Fruit fly (Drosophila melanogaster): ENCODE measurements around the gene CG34129.

CG34129 gene

DNA sequence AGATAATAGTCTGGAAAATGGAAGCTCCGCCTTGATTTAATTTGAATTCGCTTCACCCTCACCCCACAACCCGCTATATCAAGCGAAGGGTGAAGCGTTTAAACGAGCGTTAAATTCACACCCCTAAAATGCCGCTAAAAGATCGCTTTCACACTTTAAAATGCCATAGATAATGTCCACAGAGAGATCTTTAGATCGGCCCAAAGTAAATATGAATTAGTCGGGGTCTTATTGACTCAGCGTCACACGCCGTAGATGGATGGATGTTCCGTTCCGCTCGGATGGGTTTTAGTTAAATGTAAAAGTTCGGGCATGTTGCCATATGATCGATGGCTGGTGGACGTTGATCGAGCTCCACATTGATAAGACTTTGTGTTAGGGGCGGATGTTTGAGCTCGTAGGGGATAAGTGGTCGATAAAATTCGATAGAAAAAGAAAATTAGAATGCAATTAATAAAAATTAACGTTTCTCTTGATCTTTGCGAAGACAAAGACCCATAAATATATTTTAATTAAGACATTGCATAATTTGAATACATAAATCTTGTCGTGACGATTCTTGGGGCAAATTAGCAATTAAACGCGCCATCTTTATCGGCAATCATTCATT is 37.1 kb upstream of the CG34129 start (continued):
- 0 out of 2 replicates have a peak, but pooled peaks have one; percentile 34 for TF ChIP-seq crol (GFP tag; IDR thresholded peaks at IDR 0.05)
- TF ChIP-seq grn (GFP tag; optimal IDR thresholded peaks at IDR 0.05): peak; percentile 95
- peak; percentile 24 for TF ChIP-seq CG30020 (tag; optimal IDR thresholded peaks at IDR 0.05)
- TF ChIP-seq CG31224 (GFP tag; IDR thresholded peaks at IDR 0.05): peak; percentile 55
- peak; percentile 50; the same call in 2 of the 3 replicates for TF ChIP-seq CG17361 (GFP tag; IDR thresholded peaks at IDR 0.05)
- TF ChIP-seq ERR (GFP tag; optimal IDR thresholded peaks at IDR 0.05): peak; percentile 78
- TF ChIP-seq abd-A (tag; optimal IDR thresholded peaks at IDR 0.05): no peak
- peak; percentile 55; the same call in 1 of the 2 replicates for TF ChIP-seq CG14441 (GFP tag; IDR thresholded peaks at IDR 0.05)
- peak; percentile 95 for TF ChIP-seq Ets65A (GFP tag)
- peak; percentile 45 for TF ChIP-seq CG18011 (GFP tag; optimal IDR thresholded peaks at IDR 0.05)
- peak; percentile 85 for TF ChIP-seq CG11456 (GFP tag; IDR thresholded peaks at IDR 0.05)
- peak; percentile 94 for TF ChIP-seq CG15601 (tag; optimal IDR thresholded peaks at IDR 0.05)
- peak; percentile 74 for TF ChIP-seq CG15696 (tag; optimal IDR thresholded peaks at IDR 0.05)
- no peak for TF ChIP-seq prd (optimal IDR thresholded peaks at IDR 0.05)
- TF ChIP-seq prd (GFP tag; IDR thresholded peaks at IDR 0.05): peak; percentile 53; the same call in 2 of the 3 replicates
- TF ChIP-seq Nf-YC (tag; optimal IDR thresholded peaks at IDR 0.05): peak; percentile 21
- TF ChIP-seq fd64A (GFP tag; optimal IDR thresholded peaks at IDR 0.05): peak; percentile 95
- peak; percentile 78 for TF ChIP-seq CG2120 (GFP tag; optimal IDR thresholded peaks at IDR 0.05)
- TF ChIP-seq Lpt (GFP tag; optimal IDR thresholded peaks at IDR 0.05): no peak
- TF ChIP-seq B-H1 (GFP tag; IDR thresholded peaks at IDR 0.05): peak; percentile 74

dm6 chr3R:26226506-26227277 is 35.7 kb upstream of the CG34129 start:
- peak; percentile 40; the same call in 1 of the 2 replicates for TF ChIP-seq vvl (GFP tag; IDR thresholded peaks at IDR 0.05)
- TF ChIP-seq pzg (GFP tag; optimal IDR thresholded peaks at IDR 0.05): no peak
- peak; percentile 51 for TF ChIP-seq sens (GFP tag)
- peak; percentile 67 for TF ChIP-seq cwo (GFP tag; optimal IDR thresholded peaks at IDR 0.05)
- TF ChIP-seq nom (GFP tag; optimal IDR thresholded peaks at IDR 0.05): peak; percentile 40
- peak; percentile 5 for TF ChIP-seq CG12769 (tag; optimal IDR thresholded peaks at IDR 0.05)
- TF ChIP-seq eve (GFP tag; optimal IDR thresholded peaks at IDR 0.05): peak in 1 of 2 experiments; percentile 6
- no peak for TF ChIP-seq Drgx (GFP tag; IDR thresholded peaks at IDR 0.05)
- TF ChIP-seq CG43689 (GFP tag; IDR thresholded peaks at IDR 0.05): no peak
- TF ChIP-seq CG11085 (GFP tag; IDR thresholded peaks at IDR 0.05): no peak
- TF ChIP-seq chinmo (GFP tag; IDR thresholded peaks at IDR 0.05; ENCODE audit: partially characterized antibody): 0 out of 4 replicates have a peak, but pooled peaks have one; percentile 45
- TF ChIP-seq ken (GFP tag; IDR thresholded peaks at IDR 0.05): 0 out of 3 replicates have a peak, but pooled peaks have one; percentile 10
- peak; percentile 23 for TF ChIP-seq Med (GFP tag)
- TF ChIP-seq z (GFP tag; IDR thresholded peaks at IDR 0.05): peak; percentile 88

dm6 chr3R:26222123-26222651 is 31.2 kb upstream of the CG34129 start:
- no peak for TF ChIP-seq Tbp (GFP tag; optimal IDR thresholded peaks at IDR 0.05)
- TF ChIP-seq sug (tag; optimal IDR thresholded peaks at IDR 0.05): peak; percentile 35
- TF ChIP-seq CG12071 (GFP tag; optimal IDR thresholded peaks at IDR 0.05): peak; percentile 13
- TF ChIP-seq Nf-YB (GFP tag; optimal IDR thresholded peaks at IDR 0.05): no peak
- TF ChIP-seq Vsx1 (GFP tag; optimal IDR thresholded peaks at IDR 0.05): no peak
- TF ChIP-seq sd (tag; optimal IDR thresholded peaks at IDR 0.05): peak; percentile 50
- no peak for TF ChIP-seq gce (GFP tag; IDR thresholded peaks at IDR 0.05)
- peak; percentile 59 for TF ChIP-seq odd (GFP tag; optimal IDR thresholded peaks at IDR 0.05)
- peak; percentile 13 for TF ChIP-seq CG1603 (tag; optimal IDR thresholded peaks at IDR 0.05)
- no peak for TF ChIP-seq CG6689 (GFP tag; IDR thresholded peaks at IDR 0.05)
- TF ChIP-seq Ets65A (GFP tag): peak; percentile 14
- peak; percentile 12 for TF ChIP-seq CG3281 (GFP tag; optimal IDR thresholded peaks at IDR 0.05)
- no peak for TF ChIP-seq da (GFP tag; optimal IDR thresholded peaks at IDR 0.05)
- TF ChIP-seq Hr78 (GFP tag; optimal IDR thresholded peaks at IDR 0.05): peak in 1 of 2 experiments; percentile 46
- 0 out of 2 replicates have a peak, but pooled peaks have one; percentile 6 for TF ChIP-seq CG14441 (GFP tag; IDR thresholded peaks at IDR 0.05)

All from whole organism, embryonic.